Fruit fly (Drosophila melanogaster) whole organism, embryonic: ENCODE measurements around the gene CG44044.

Experiments used
- Atf3 ChIP-seq: fragments of 200-800 bp; sonication (Bioruptor generic); optimal IDR thresholded peaks from 3 replicates; lab custom pipeline; 2016; ENCODE audit warnings: missing biosample characterization, missing genetic modification characterization
- CG11398 ChIP-seq: fragments of 200-800 bp; sonication (Bioruptor generic); optimal IDR thresholded peaks from 2 replicates; lab custom pipeline; 2016; ENCODE audit warnings: missing biosample characterization, missing genetic modification characterization
- CG11696 ChIP-seq: fragments of 200-800 bp; sonication (Bioruptor generic); IDR thresholded peaks from 2 replicates; pipeline ENCODE4 v1.3.6; 2022; ENCODE audit warnings: missing biosample characterization, missing genetic modification characterization
- CG12744 ChIP-seq: fragments of 200-800 bp; sonication (Bioruptor generic); optimal IDR thresholded peaks from 2 replicates; lab custom pipeline; 2016; ENCODE audit warnings: missing biosample characterization, missing genetic modification characterization
- CG12769 ChIP-seq: fragments of 200-800 bp; sonication (Bioruptor generic); optimal IDR thresholded peaks from 2 replicates; lab custom pipeline; 2019; ENCODE audit warnings: missing biosample characterization, mild to moderate bottlenecking, missing genetic modification characterization, moderate library complexity
- CG13296 ChIP-seq: fragments of 200-800 bp; sonication (Bioruptor generic); optimal IDR thresholded peaks from 3 replicates; lab custom pipeline; 2018; ENCODE audit warnings: missing biosample characterization, mild to moderate bottlenecking, missing genetic modification characterization
- CG13894 ChIP-seq: fragments of 200-800 bp; sonication (Bioruptor generic); optimal IDR thresholded peaks from 3 replicates; lab custom pipeline; 2018; ENCODE audit warnings: missing biosample characterization, mild to moderate bottlenecking, missing genetic modification characterization, moderate library complexity
- CG14965 ChIP-seq: fragments of 200-800 bp; sonication (Bioruptor generic); optimal IDR thresholded peaks from 2 replicates; lab custom pipeline; 2016; ENCODE audit warnings: missing biosample characterization, missing genetic modification characterization, borderline replicate concordance
- CG1529 ChIP-seq: fragments of 200-800 bp; sonication (Bioruptor generic); optimal IDR thresholded peaks from 3 replicates; lab custom pipeline; 2018; ENCODE audit warnings: missing biosample characterization, missing genetic modification characterization
- CG16863 ChIP-seq: fragments of 200-800 bp; sonication (Bioruptor generic); optimal IDR thresholded peaks from 3 replicates; lab custom pipeline; 2016; ENCODE audit warnings: missing biosample characterization, missing genetic modification characterization
- CG17186 ChIP-seq: fragments of 200-800 bp; sonication (Bioruptor generic); optimal IDR thresholded peaks from 3 replicates; lab custom pipeline; 2017; ENCODE audit warnings: missing biosample characterization, missing genetic modification reagents, missing genetic modification characterization
- CG17361 ChIP-seq: fragments of 200-800 bp; sonication (Bioruptor generic); IDR thresholded peaks from 3 replicates; pipeline ENCODE4 v1.3.6; 2022; ENCODE audit warnings: missing biosample characterization, missing genetic modification characterization
- CG2129 ChIP-seq: fragments of 200-800 bp; sonication (Bioruptor generic); IDR thresholded peaks from 2 replicates; pipeline ENCODE4 v1.3.6; 2022; ENCODE audit warnings: missing biosample characterization, missing genetic modification characterization; ENCODE audit not compliant: partially characterized antibody
- CG30403 ChIP-seq: fragments of 200-800 bp; sonication (Bioruptor generic); optimal IDR thresholded peaks from 3 replicates; lab custom pipeline; 2016; ENCODE audit warnings: missing biosample characterization, missing genetic modification characterization
- CG31388 ChIP-seq: fragments of 200-800 bp; sonication (Bioruptor generic); optimal IDR thresholded peaks from 2 replicates; lab custom pipeline; 2016; ENCODE audit warnings: missing biosample characterization, missing genetic modification characterization
- CG31441 ChIP-seq: fragments of 200-800 bp; sonication (Bioruptor generic); IDR thresholded peaks from 2 replicates; pipeline ENCODE4 v1.3.6; 2022; ENCODE audit warnings: missing biosample characterization, missing genetic modification characterization
- CG34224 ChIP-seq: fragments of 200-800 bp; sonication (Bioruptor generic); IDR thresholded peaks from 3 replicates; pipeline ENCODE4 v1.3.6; 2022; ENCODE audit warnings: missing biosample characterization, missing genetic modification characterization; ENCODE audit not compliant: partially characterized antibody
- CG3847 ChIP-seq: fragments of 200-800 bp; sonication (Bioruptor generic); IDR thresholded peaks from 2 replicates; pipeline ENCODE4 v1.3.6; 2022; ENCODE audit warnings: missing biosample characterization, missing genetic modification characterization
- CG6175 ChIP-seq: fragments of 200-800 bp; sonication (Bioruptor generic); IDR thresholded peaks from 3 replicates; pipeline ENCODE4 v1.3.6; 2022; ENCODE audit warnings: missing biosample characterization, missing genetic modification characterization
- CG7357 ChIP-seq: fragments of 200-800 bp; sonication (Bioruptor generic); IDR thresholded peaks from 3 replicates; pipeline ENCODE4 v1.3.6; 2022; ENCODE audit warnings: missing biosample characterization, missing genetic modification characterization
- CG7745 ChIP-seq: fragments of 200-800 bp; sonication (Bioruptor generic); optimal IDR thresholded peaks from 2 replicates; lab custom pipeline; 2018; ENCODE audit warnings: missing biosample characterization, mild to moderate bottlenecking, missing genetic modification characterization, moderate library complexity
- CrebB ChIP-seq: fragments of 200-800 bp; sonication (Bioruptor generic); optimal IDR thresholded peaks from 3 replicates; lab custom pipeline; 2018; ENCODE audit warnings: missing biosample characterization, mild to moderate bottlenecking, missing genetic modification characterization
- Deaf1 ChIP-seq: fragments of 200-800 bp; optimal IDR thresholded peaks from 3 replicates; lab custom pipeline; 2019; ENCODE audit warnings: missing biosample characterization, mild to moderate bottlenecking, missing genetic modification characterization, moderate library complexity
- E2f1 ChIP-seq: fragments of 200-800 bp; sonication (Bioruptor generic); IDR thresholded peaks from 2 replicates; pipeline ENCODE4 v1.3.6; 2022; ENCODE audit warnings: missing biosample characterization, missing genetic modification characterization
- Fer3 ChIP-seq: fragments of 200-800 bp; sonication (Bioruptor generic); optimal IDR thresholded peaks from 2 replicates; lab custom pipeline; 2018; ENCODE audit warnings: missing biosample characterization, mild to moderate bottlenecking, missing genetic modification characterization, moderate library complexity
- HmgZ ChIP-seq: fragments of 200-800 bp; sonication (Bioruptor generic); optimal IDR thresholded peaks from 2 replicates; lab custom pipeline; 2018; ENCODE audit warnings: missing biosample characterization, mild to moderate bottlenecking, missing genetic modification characterization
- NK7.1 ChIP-seq: fragments of 200-800 bp; sonication (Bioruptor generic); optimal IDR thresholded peaks from 3 replicates; lab custom pipeline; 2016; ENCODE audit warnings: missing biosample characterization, missing genetic modification characterization
- Neu2 ChIP-seq: fragments of 200-800 bp; sonication (Bioruptor generic); optimal IDR thresholded peaks from 3 replicates; lab custom pipeline; 2016; ENCODE audit warnings: missing biosample characterization, missing genetic modification characterization, borderline replicate concordance
- Stat92E ChIP-seq, 3 experiments: fragments of >200 bp in 2 of 3; fragments of 200-800 bp in 1 of 3; sonication (Bioruptor generic) in 1 of 3; optimal IDR thresholded peaks; 2 replicates each; lab custom pipeline; 2017 to 2019; ENCODE audit warnings: missing biosample characterization in 3 of 3, missing genetic modification characterization in 3 of 3, mild to moderate bottlenecking in 1 of 3, moderate library complexity in 1 of 3
- Vsx1 ChIP-seq: fragments of 200-800 bp; sonication (Bioruptor generic); optimal IDR thresholded peaks from 2 replicates; lab custom pipeline; 2017; ENCODE audit warnings: missing biosample characterization, mild to moderate bottlenecking, missing genetic modification characterization, missing genetic modification reagents
- bowl ChIP-seq: fragments of 200-800 bp; sonication (Bioruptor generic); IDR thresholded peaks from 2 replicates; pipeline ENCODE4 v1.3.6; 2022; ENCODE audit warnings: missing biosample characterization, missing genetic modification characterization
- chif ChIP-seq, 2 experiments: fragments of 200-800 bp; sonication (Bioruptor generic); optimal IDR thresholded peaks; 3 replicates each; lab custom pipeline; 2016; ENCODE audit warnings: missing biosample characterization in 2 of 2, missing genetic modification characterization in 2 of 2
- crc ChIP-seq: fragments of 200-800 bp; sonication (Bioruptor generic); optimal IDR thresholded peaks from 2 replicates; lab custom pipeline; 2016; ENCODE audit warnings: missing biosample characterization, missing genetic modification characterization
- croc ChIP-seq: fragments of 200-800 bp; sonication (Bioruptor generic); conservative IDR thresholded peaks from 3 replicates; pipeline ENCODE4 v1.3.6; 2022; ENCODE audit warnings: missing biosample characterization, missing genetic modification characterization
- dysf ChIP-seq: fragments of 200-800 bp; sonication (Bioruptor generic); IDR thresholded peaks from 3 replicates; pipeline ENCODE4 v1.3.6; 2022; ENCODE audit warnings: missing biosample characterization, missing genetic modification characterization
- fd96Cb ChIP-seq: fragments of 200-800 bp; sonication (Bioruptor generic); optimal IDR thresholded peaks from 2 replicates; lab custom pipeline; 2018; ENCODE audit warnings: missing biosample characterization, mild to moderate bottlenecking, missing genetic modification characterization, moderate library complexity
- gcm2 ChIP-seq: fragments of 200-800 bp; sonication (Bioruptor generic); optimal IDR thresholded peaks from 2 replicates; lab custom pipeline; 2016; ENCODE audit warnings: missing biosample characterization, missing genetic modification characterization
- hb ChIP-seq: fragments of 200-800 bp; sonication (Bioruptor generic); IDR thresholded peaks from 3 replicates; pipeline ENCODE4 v1.3.6; 2022; ENCODE audit warnings: missing biosample characterization, missing genetic modification characterization; ENCODE audit not compliant: partially characterized antibody
- ken ChIP-seq: fragments of 200-800 bp; sonication (Bioruptor generic); IDR thresholded peaks from 3 replicates; pipeline ENCODE4 v1.3.6; 2022; ENCODE audit warnings: missing biosample characterization, missing genetic modification characterization
- nau ChIP-seq: fragments of 200-800 bp; sonication (Bioruptor generic); optimal IDR thresholded peaks from 3 replicates; lab custom pipeline; 2017; ENCODE audit warnings: missing biosample characterization, mild to moderate bottlenecking, missing genetic modification characterization, missing genetic modification reagents
- nerfin-2 ChIP-seq: fragments of 200-800 bp; sonication (Bioruptor generic); IDR thresholded peaks from 2 replicates; pipeline ENCODE4 v1.3.6; 2022; ENCODE audit warnings: missing biosample characterization, missing genetic modification characterization; ENCODE audit not compliant: partially characterized antibody
- run ChIP-seq: fragments of 200-800 bp; sonication (Bioruptor generic); optimal IDR thresholded peaks from 3 replicates; lab custom pipeline; 2018; ENCODE audit warnings: missing biosample characterization, mild to moderate bottlenecking, missing genetic modification characterization
- scrt ChIP-seq: fragments of 200-800 bp; sonication (Bioruptor generic); optimal IDR thresholded peaks from 2 replicates; lab custom pipeline; 2018; ENCODE audit warnings: missing biosample characterization, mild to moderate bottlenecking, missing genetic modification characterization, moderate library complexity
- sd ChIP-seq: fragments of 200-800 bp; sonication (Bioruptor generic); optimal IDR thresholded peaks from 3 replicates; lab custom pipeline; 2018; ENCODE audit warnings: missing biosample characterization, mild to moderate bottlenecking, missing genetic modification characterization, moderate library complexity
- slbo ChIP-seq: fragments of 200-800 bp; sonication (Bioruptor generic); IDR thresholded peaks from 2 replicates; pipeline ENCODE4 v1.3.6; 2022; ENCODE audit warnings: missing biosample characterization, missing genetic modification characterization
- tna ChIP-seq: fragments of 200-800 bp; sonication (Bioruptor generic); IDR thresholded peaks from 2 replicates; pipeline ENCODE4 v1.3.6; 2022; ENCODE audit warnings: missing biosample characterization, missing genetic modification characterization; ENCODE audit not compliant: partially characterized antibody
- trem ChIP-seq: fragments of 200-800 bp; optimal IDR thresholded peaks from 3 replicates; lab custom pipeline; 2019; ENCODE audit warnings: missing biosample characterization, mild to moderate bottlenecking, missing genetic modification characterization, moderate library complexity
- twi ChIP-seq: fragments of 200-800 bp; optimal IDR thresholded peaks from 2 replicates; lab custom pipeline; 2019; ENCODE audit warnings: missing biosample characterization, mild to moderate bottlenecking, missing genetic modification characterization, moderate library complexity
- z ChIP-seq: fragments of 200-800 bp; sonication (Bioruptor generic); IDR thresholded peaks from 3 replicates; pipeline ENCODE4 v1.3.6; 2022; ENCODE audit warnings: missing biosample characterization, missing genetic modification characterization
- zfh1 ChIP-seq: fragments of 200-800 bp; sonication (Bioruptor generic); IDR thresholded peaks from 3 replicates; pipeline ENCODE4 v1.3.6; 2022; ENCODE audit warnings: missing biosample characterization, missing genetic modification characterization

CG44044 gene

DNA sequence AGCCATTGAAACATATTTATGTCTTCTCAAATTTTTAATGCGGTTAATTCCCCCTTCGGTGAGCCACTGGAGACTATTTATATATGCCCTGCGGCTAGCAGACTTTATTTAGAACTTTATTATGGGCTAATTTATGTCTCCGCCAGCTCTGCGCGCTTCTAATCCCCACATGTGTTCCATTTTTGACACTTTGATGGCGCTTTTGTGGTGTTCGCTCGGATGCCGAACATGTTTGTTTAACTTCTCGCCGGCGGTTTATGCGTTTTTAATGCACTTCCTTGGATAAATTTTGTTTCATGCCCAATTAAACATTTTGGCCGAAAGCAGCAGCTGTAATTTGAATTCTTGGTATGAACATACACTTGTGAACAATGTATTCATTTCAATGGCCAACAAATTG lies 8.2 kb downstream of the CG44044 start (continued):
- no peak for TF ChIP-seq CG13894 (tag; lab: Kevin White, UChicago)
- no peak for TF ChIP-seq CG17186 (GFP tag; lab: Kevin White, UChicago)
- TF ChIP-seq CG17361, result no peak
- TF ChIP-seq twi (tag; lab: Kevin White, UChicago), result peak; percentile 71
- no peak for TF ChIP-seq hb (GFP tag; lab: Robert Waterston, UW)
- TF ChIP-seq z (GFP tag; lab: Robert Waterston, UW), result no peak
- TF ChIP-seq crc, result no peak
- no peak for TF ChIP-seq trem (tag; lab: Kevin White, UChicago)
- no peak for TF ChIP-seq Deaf1 (tag; lab: Kevin White, UChicago)
- TF ChIP-seq CG34224 (GFP tag; lab: Robert Waterston, UW), result no peak
- TF ChIP-seq HmgZ (tag; lab: Kevin White, UChicago), result no peak
- no peak for TF ChIP-seq Vsx1 (GFP tag; lab: Kevin White, UChicago)
- TF ChIP-seq sd (tag; lab: Kevin White, UChicago), result peak; percentile 50
- TF ChIP-seq chif (GFP tag; optimal IDR thresholded peaks at IDR 0.05; lab: Kevin White, UChicago), result no peak
- TF ChIP-seq Fer3 (tag; lab: Kevin White, UChicago), result no peak
- no peak for TF ChIP-seq CG13296 (GFP tag; lab: Kevin White, UChicago)
- no peak for TF ChIP-seq nerfin-2 (GFP tag; lab: Robert Waterston, UW)
- TF ChIP-seq CG11696, result no peak
- TF ChIP-seq nau, result no peak
- no peak for TF ChIP-seq scrt (GFP tag; lab: Kevin White, UChicago)
- TF ChIP-seq E2f1 (GFP tag; lab: Robert Waterston, UW), result no peak
- TF ChIP-seq bowl (GFP tag; lab: Robert Waterston, UW), result no peak
- TF ChIP-seq CG12744 (GFP tag; lab: Kevin White, UChicago), result no peak
- TF ChIP-seq CG2129 (GFP tag; lab: Robert Waterston, UW), result no peak
- TF ChIP-seq CG30403 (GFP tag; lab: Kevin White, UChicago), result no peak
- no peak for TF ChIP-seq CG31388 (GFP tag; lab: Kevin White, UChicago)
- no peak for TF ChIP-seq zfh1 (GFP tag; lab: Robert Waterston, UW)
- TF ChIP-seq CG7745 (tag; lab: Kevin White, UChicago), result no peak
- TF ChIP-seq slbo (GFP tag; lab: Robert Waterston, UW), result no peak
- no peak for TF ChIP-seq CrebB (tag; lab: Kevin White, UChicago)
- peak; percentile 50 for TF ChIP-seq run (tag; lab: Kevin White, UChicago)
- TF ChIP-seq CG7357 (GFP tag; lab: Robert Waterston, UW), result no peak
- TF ChIP-seq Neu2 (GFP tag; lab: Kevin White, UChicago), result no peak
- TF ChIP-seq gcm2 (GFP tag; lab: Kevin White, UChicago), result no peak

DNA sequence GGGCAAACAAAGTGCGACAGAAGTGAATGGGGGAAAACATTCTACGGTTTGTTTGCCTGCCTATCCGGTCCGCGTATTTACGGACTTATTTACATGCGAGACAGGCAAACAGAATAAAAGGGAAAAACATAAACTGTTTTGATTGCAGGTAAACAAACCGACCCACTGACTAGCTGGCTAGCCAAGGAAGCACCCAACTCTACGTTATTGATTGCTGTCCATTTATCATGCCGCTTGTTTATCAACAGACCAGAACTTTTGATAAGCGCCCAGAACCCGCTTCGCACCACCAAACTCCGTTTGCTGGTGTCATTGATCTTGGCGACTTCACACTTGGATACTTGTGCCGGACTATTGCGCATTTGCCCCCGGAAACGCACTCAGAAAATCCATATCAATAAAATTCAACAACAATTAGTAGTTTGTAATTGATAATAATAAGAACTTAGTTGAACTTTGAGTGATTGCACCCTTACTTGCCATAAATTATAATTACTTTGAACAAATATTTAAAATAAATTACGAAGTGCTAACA lies 10.2 kb downstream of the CG44044 start:
- TF ChIP-seq fd96Cb (tag; lab: Kevin White, UChicago), result no peak
- peak; percentile 73 for TF ChIP-seq CG1529
- peak; percentile 53 for TF ChIP-seq CG16863
- no peak; the same call in 2 of the 3 replicates for TF ChIP-seq croc (GFP tag; lab: Robert Waterston, UW)
- peak; percentile 79 for TF ChIP-seq CG12769 (tag; lab: Kevin White, UChicago)
- TF ChIP-seq NK7.1 (GFP tag; lab: Kevin White, UChicago), result peak; percentile 60
- no peak for TF ChIP-seq CG14965 (GFP tag; lab: Kevin White, UChicago)
- TF ChIP-seq CG6175 (GFP tag; lab: Robert Waterston, UW), result peak; percentile 48; the same call in 1 of the 3 replicates
- TF ChIP-seq ken (GFP tag; lab: Robert Waterston, UW), result no peak
- 0 out of 2 replicates have a peak, but pooled peaks have one; percentile 7 for TF ChIP-seq CG3847
- peak; percentile 54; the same call in 1 of the 2 replicates for TF ChIP-seq CG31441 (GFP tag; lab: Robert Waterston, UW)
- TF ChIP-seq dysf (GFP tag; lab: Robert Waterston, UW), result peak; percentile 50; the same call in 2 of the 3 replicates
- peak; percentile 86 for TF ChIP-seq CrebB (tag; lab: Kevin White, UChicago)
- peak; percentile 62 for TF ChIP-seq Atf3 (GFP tag; lab: Kevin White, UChicago)
- TF ChIP-seq tna, result no peak
- 0 out of 2 replicates have a peak, but pooled peaks have one; percentile 18 for TF ChIP-seq slbo (GFP tag; lab: Robert Waterston, UW)
- peak; percentile 82 for TF ChIP-seq CG11398 (GFP tag; lab: Kevin White, UChicago)
- TF ChIP-seq Stat92E (GFP tag; optimal IDR thresholded peaks at IDR 0.05; lab: Kevin White, UChicago), result peak in 1 of 3 experiments; percentile 9
